Fruit fly (Drosophila melanogaster) whole organism, embryonic: ENCODE data around the gene CG7841.

Source experiments
- Atf-2 ChIP-seq: fragments of 200-800 bp; sonication (Bioruptor generic); optimal IDR thresholded peaks from 2 replicates; lab custom pipeline; 2016; ENCODE audit warnings: missing biosample characterization, missing genetic modification characterization
- CG10267 ChIP-seq: fragments of 200-800 bp; sonication (Bioruptor generic); optimal IDR thresholded peaks from 2 replicates; lab custom pipeline; 2018; ENCODE audit warnings: missing biosample characterization, mild to moderate bottlenecking, missing genetic modification characterization, moderate library complexity
- CG10321 ChIP-seq: fragments of 200-800 bp; sonication (Bioruptor generic); IDR thresholded peaks from 2 replicates; pipeline ENCODE4 v1.3.6; 2022; ENCODE audit warnings: missing biosample characterization, missing genetic modification characterization
- CG10565 ChIP-seq: fragments of 200-800 bp; sonication (Bioruptor generic); optimal IDR thresholded peaks from 3 replicates; lab custom pipeline; 2016; ENCODE audit warnings: missing biosample characterization, mild to moderate bottlenecking, missing genetic modification characterization
- CG11247 ChIP-seq: fragments of 200-800 bp; sonication (Bioruptor generic); IDR thresholded peaks from 2 replicates; pipeline ENCODE4 v1.3.6; 2022; ENCODE audit warnings: missing biosample characterization, missing genetic modification characterization
- CG13287 ChIP-seq: fragments of 200-800 bp; sonication (Bioruptor generic); IDR thresholded peaks from 2 replicates; pipeline ENCODE4 v1.3.6; 2022; ENCODE audit warnings: missing biosample characterization, missing genetic modification characterization; ENCODE audit not compliant: partially characterized antibody
- CG14014 ChIP-seq: fragments of 200-800 bp; sonication (Bioruptor generic); IDR thresholded peaks from 2 replicates; pipeline ENCODE4 v1.3.6; 2022; ENCODE audit warnings: missing biosample characterization, missing genetic modification characterization
- CG14860 ChIP-seq: fragments of 200-800 bp; sonication (Bioruptor generic); IDR thresholded peaks from 3 replicates; pipeline ENCODE4 v1.3.6; 2022; ENCODE audit warnings: missing biosample characterization, missing genetic modification characterization; ENCODE audit not compliant: partially characterized antibody
- CG15479 ChIP-seq: fragments of 200-800 bp; sonication (Bioruptor generic); optimal IDR thresholded peaks from 3 replicates; lab custom pipeline; 2019; ENCODE audit warnings: missing biosample characterization, mild to moderate bottlenecking, missing genetic modification characterization, moderate library complexity
- CG1647 ChIP-seq: fragments of 200-800 bp; sonication (Bioruptor generic); optimal IDR thresholded peaks from 3 replicates; lab custom pipeline; 2016; ENCODE audit warnings: missing biosample characterization, missing genetic modification characterization
- CG17568 ChIP-seq: fragments of 200-800 bp; sonication (Bioruptor generic); optimal IDR thresholded peaks from 2 replicates; lab custom pipeline; 2018; ENCODE audit warnings: missing biosample characterization, mild to moderate bottlenecking, missing genetic modification characterization, moderate library complexity
- CG18764 ChIP-seq: fragments of 200-800 bp; sonication (Bioruptor generic); optimal IDR thresholded peaks from 3 replicates; lab custom pipeline; 2016; ENCODE audit warnings: missing biosample characterization, missing genetic modification characterization
- CG33213 ChIP-seq: fragments of 200-800 bp; sonication (Bioruptor generic); optimal IDR thresholded peaks from 3 replicates; lab custom pipeline; 2016; ENCODE audit warnings: missing biosample characterization, missing genetic modification characterization
- CG4404 ChIP-seq: fragments of 200-800 bp; sonication (Bioruptor generic); IDR thresholded peaks from 2 replicates; pipeline ENCODE4 v1.3.6; 2022; ENCODE audit warnings: missing biosample characterization, missing genetic modification characterization
- CG6272 ChIP-seq: fragments of 200-800 bp; sonication (Bioruptor generic); IDR thresholded peaks from 2 replicates; pipeline ENCODE4 v1.3.6; 2022; ENCODE audit warnings: missing biosample characterization, missing genetic modification characterization
- CG6765 ChIP-seq: fragments of 200-800 bp; sonication (Bioruptor generic); optimal IDR thresholded peaks from 3 replicates; lab custom pipeline; 2017; ENCODE audit warnings: missing biosample characterization, mild to moderate bottlenecking, missing genetic modification characterization
- CG6854 ChIP-seq: fragments of 200-800 bp; sonication (Bioruptor generic); optimal IDR thresholded peaks from 3 replicates; lab custom pipeline; 2017; ENCODE audit warnings: missing biosample characterization, mild to moderate bottlenecking, missing genetic modification characterization
- CG7556 ChIP-seq: fragments of 200-800 bp; sonication (Bioruptor generic); optimal IDR thresholded peaks from 2 replicates; lab custom pipeline; 2017; ENCODE audit warnings: missing biosample characterization, mild to moderate bottlenecking, missing genetic modification characterization
- CG8290 ChIP-seq, 3 experiments: fragments of 200-800 bp; sonication (Bioruptor generic); optimal IDR thresholded peaks; 2 replicates each; lab custom pipeline; 2016 to 2019; ENCODE audit warnings: missing biosample characterization in 3 of 3, missing genetic modification characterization in 3 of 3, mild to moderate bottlenecking in 2 of 3, moderate library complexity in 1 of 3
- CHES-1-like ChIP-seq: fragments of 200-800 bp; sonication (Bioruptor generic); optimal IDR thresholded peaks from 2 replicates; lab custom pipeline; 2016; ENCODE audit warnings: missing biosample characterization, missing genetic modification characterization
- Camta ChIP-seq: fragments of 200-800 bp; sonication (Bioruptor generic); optimal IDR thresholded peaks from 2 replicates; lab custom pipeline; 2016; ENCODE audit warnings: missing biosample characterization, missing genetic modification characterization
- Dll ChIP-seq: fragments of 200-800 bp; sonication (Bioruptor generic); IDR thresholded peaks from 4 replicates; pipeline ENCODE4 v1.3.6; 2022; ENCODE audit warnings: missing biosample characterization, missing genetic modification characterization; ENCODE audit not compliant: partially characterized antibody
- HLH4C ChIP-seq: fragments of 200-800 bp; sonication (Bioruptor generic); IDR thresholded peaks from 3 replicates; pipeline ENCODE4 v1.3.6; 2022; ENCODE audit warnings: missing biosample characterization, missing genetic modification characterization; ENCODE audit not compliant: partially characterized antibody
- HmgZ ChIP-seq: fragments of 200-800 bp; sonication (Bioruptor generic); optimal IDR thresholded peaks from 2 replicates; lab custom pipeline; 2018; ENCODE audit warnings: missing biosample characterization, mild to moderate bottlenecking, missing genetic modification characterization
- Max ChIP-seq: fragments of 200-800 bp; sonication (Bioruptor generic); optimal IDR thresholded peaks from 2 replicates; lab custom pipeline; 2016; ENCODE audit warnings: missing biosample characterization, mild to moderate bottlenecking, missing genetic modification characterization
- NfI ChIP-seq: fragments of 200-800 bp; sonication (Bioruptor generic); optimal IDR thresholded peaks from 3 replicates; lab custom pipeline; 2018; ENCODE audit warnings: missing biosample characterization, mild to moderate bottlenecking, missing genetic modification characterization, moderate library complexity
- Side ChIP-seq: fragments of 200-800 bp; sonication (Bioruptor generic); optimal IDR thresholded peaks from 2 replicates; lab custom pipeline; 2016; ENCODE audit warnings: missing biosample characterization, missing genetic modification characterization
- Taf1 ChIP-seq: fragments of 200-800 bp; sonication (Bioruptor generic); IDR thresholded peaks from 2 replicates; pipeline ENCODE4 v1.3.6; 2022; ENCODE audit warnings: missing biosample characterization, missing genetic modification characterization
- Usf ChIP-seq: fragments of 200-800 bp; sonication (Bioruptor generic); optimal IDR thresholded peaks from 2 replicates; lab custom pipeline; 2017; ENCODE audit warnings: missing genotype, missing biosample characterization, missing genetic modification characterization
- cwo ChIP-seq: fragments of 200-800 bp; sonication (Bioruptor generic); optimal IDR thresholded peaks from 3 replicates; lab custom pipeline; 2017; ENCODE audit warnings: missing biosample characterization, missing genetic modification characterization, mild to moderate bottlenecking, moderate library complexity, missing genetic modification reagents
- danr ChIP-seq: fragments of 200-800 bp; sonication (Bioruptor generic); IDR thresholded peaks from 2 replicates; pipeline ENCODE4 v1.3.6; 2022; ENCODE audit warnings: missing biosample characterization, missing genetic modification characterization
- dimm ChIP-seq: fragments of 200-800 bp; sonication (Bioruptor generic); IDR thresholded peaks from 2 replicates; pipeline ENCODE4 v1.3.6; 2022; ENCODE audit warnings: missing biosample characterization, missing genetic modification characterization
- dmrt99B ChIP-seq: fragments of 200-800 bp; sonication (Bioruptor generic); optimal IDR thresholded peaks from 2 replicates; lab custom pipeline; 2018; ENCODE audit warnings: missing biosample characterization, mild to moderate bottlenecking, missing genetic modification characterization, moderate library complexity
- esg ChIP-seq: fragments of 200-800 bp; sonication (Bioruptor generic); conservative IDR thresholded peaks from 2 replicates; pipeline ENCODE4 v1.3.6; 2022; ENCODE audit warnings: missing biosample characterization, missing genetic modification characterization
- gcm2 ChIP-seq: fragments of 200-800 bp; sonication (Bioruptor generic); optimal IDR thresholded peaks from 2 replicates; lab custom pipeline; 2016; ENCODE audit warnings: missing biosample characterization, missing genetic modification characterization
- ham ChIP-seq: fragments of 200-800 bp; sonication (Bioruptor generic); IDR thresholded peaks from 2 replicates; pipeline ENCODE4 v1.3.6; 2022; ENCODE audit warnings: missing biosample characterization, missing genetic modification characterization
- hbn ChIP-seq: fragments of 200-800 bp; sonication (Bioruptor generic); IDR thresholded peaks from 2 replicates; pipeline ENCODE4 v1.3.6; 2022; ENCODE audit warnings: missing biosample characterization, missing genetic modification characterization; ENCODE audit not compliant: partially characterized antibody
- hkb ChIP-seq, 2 experiments: fragments of 200-800 bp in 1 of 2; fragments of >200 bp in 1 of 2; sonication (Bioruptor generic) in 1 of 2; IDR thresholded peaks in 1 of 2; optimal IDR thresholded peaks in 1 of 2; 2 replicates each; pipeline versions ENCODE4 v1.3.6 to Lab custom; 2017 to 2022; ENCODE audit warnings: missing biosample characterization in 1 of 2, missing genetic modification characterization in 1 of 2
- kah ChIP-seq: fragments of 200-800 bp; sonication (Bioruptor generic); optimal IDR thresholded peaks from 2 replicates; lab custom pipeline; 2018; ENCODE audit warnings: missing biosample characterization, mild to moderate bottlenecking, missing genetic modification characterization
- lola ChIP-seq, 3 experiments: fragments of >200 bp in 2 of 3; fragments of 200-800 bp in 1 of 3; sonication (Bioruptor generic) in 1 of 3; optimal IDR thresholded peaks; 2 replicates each; lab custom pipeline; 2017 to 2019; ENCODE audit warnings: missing biosample characterization in 3 of 3, missing genetic modification characterization in 3 of 3, mild to moderate bottlenecking in 1 of 3, moderate library complexity in 1 of 3
- nau ChIP-seq: fragments of 200-800 bp; sonication (Bioruptor generic); optimal IDR thresholded peaks from 3 replicates; lab custom pipeline; 2017; ENCODE audit warnings: missing biosample characterization, mild to moderate bottlenecking, missing genetic modification characterization, missing genetic modification reagents
- p53 ChIP-seq: fragments of 200-800 bp; sonication (Bioruptor generic); optimal IDR thresholded peaks from 2 replicates; lab custom pipeline; 2016; ENCODE audit warnings: missing biosample characterization, missing genetic modification characterization
- pan ChIP-seq, 4 experiments: fragments of >200 bp in 3 of 4; fragments of 200-800 bp in 1 of 4; sonication (Bioruptor generic) in 1 of 4; optimal IDR thresholded peaks in 3 of 4; IDR thresholded peaks in 1 of 4; 2 replicates each; pipeline versions ENCODE4 v1.3.6 to Lab custom; 2017 to 2022; ENCODE audit warnings: missing biosample characterization in 2 of 4, missing genetic modification characterization in 2 of 4, mixed read lengths in 1 of 4
- pum ChIP-seq: fragments of 200-800 bp; sonication (Bioruptor generic); optimal IDR thresholded peaks from 2 replicates; lab custom pipeline; 2016; ENCODE audit warnings: missing biosample characterization, missing genetic modification characterization
- rib ChIP-seq: fragments of 200-800 bp; sonication (Bioruptor generic); IDR thresholded peaks from 2 replicates; pipeline ENCODE4 v1.3.6; 2022; ENCODE audit warnings: missing biosample characterization, missing genetic modification characterization
- scrt ChIP-seq: fragments of 200-800 bp; sonication (Bioruptor generic); optimal IDR thresholded peaks from 2 replicates; lab custom pipeline; 2018; ENCODE audit warnings: missing biosample characterization, mild to moderate bottlenecking, missing genetic modification characterization, moderate library complexity
- sens ChIP-seq: fragments of 200-800 bp; sonication (Bioruptor generic); peaks from one replicate; lab custom pipeline; 2016; ENCODE audit warnings: missing biosample characterization, missing genetic modification characterization
- tna ChIP-seq: fragments of 200-800 bp; sonication (Bioruptor generic); IDR thresholded peaks from 2 replicates; pipeline ENCODE4 v1.3.6; 2022; ENCODE audit warnings: missing biosample characterization, missing genetic modification characterization; ENCODE audit not compliant: partially characterized antibody
- usp ChIP-seq: fragments of >200 bp; optimal IDR thresholded peaks from 2 replicates; lab custom pipeline; 2017; ENCODE audit warnings: missing biosample characterization, missing genetic modification characterization

Gene CG7841

dm6 chr3L:15514405-15514804, 6.4 kb upstream of the CG7841 start:
- TF ChIP-seq gcm2 (GFP tag; lab: Kevin White, UChicago) (no peak), CG6272 (no peak), CG1647 (GFP tag; lab: Kevin White, UChicago) (no peak), p53 (GFP tag; lab: Kevin White, UChicago) (no peak), rib (peak; percentile 87), CG18764 (GFP tag; lab: Kevin White, UChicago) (no peak), nau (GFP tag; lab: Kevin White, UChicago) (no peak), CHES-1-like (GFP tag; lab: Kevin White, UChicago) (peak; percentile 60), CG6854 (no peak), hkb (optimal IDR thresholded peaks at IDR 0.05; lab: Kevin White, UChicago) (no peak), hkb (GFP tag; IDR thresholded peaks at IDR 0.05; lab: Robert Waterston, UW) (0 out of 2 replicates have a peak, but pooled peaks have one; percentile 10), CG11247 (no peak), Dll (GFP tag; lab: Robert Waterston, UW) (peak; percentile 61), CG15479 (GFP tag; lab: Kevin White, UChicago) (no peak), scrt (GFP tag; lab: Kevin White, UChicago) (peak; percentile 21), Atf-2 (GFP tag; lab: Kevin White, UChicago) (no peak), CG10565 (GFP tag; lab: Kevin White, UChicago) (no peak), CG8290 (GFP tag; optimal IDR thresholded peaks at IDR 0.05; lab: Kevin White, UChicago) (peak; percentile 6), CG8290 (tag; optimal IDR thresholded peaks at IDR 0.05; lab: Kevin White, UChicago) (peak in 1 of 2 experiments; percentile 19), CG17568 (GFP tag; lab: Kevin White, UChicago) (no peak), tna (GFP tag; lab: Robert Waterston, UW) (peak; percentile 11; the same call in 1 of the 2 replicates), CG14014 (GFP tag; lab: Robert Waterston, UW) (peak; percentile 20; the same call in 1 of the 2 replicates), sens (GFP tag; lab: Kevin White, UChicago) (peak; percentile 61), cwo (GFP tag; lab: Kevin White, UChicago) (peak; percentile 50), Camta (GFP tag; lab: Kevin White, UChicago) (no peak), dmrt99B (tag; lab: Kevin White, UChicago) (no peak), Usf (GFP tag; lab: Kevin White, UChicago) (no peak), Max (peak; percentile 35), HLH4C (GFP tag; lab: Robert Waterston, UW) (0 out of 3 replicates have a peak, but pooled peaks have one; percentile 7), lola (GFP tag; optimal IDR thresholded peaks at IDR 0.05; lab: Kevin White, UChicago) (no peak), NfI (no peak), dimm (GFP tag; lab: Robert Waterston, UW) (no peak), HmgZ (tag; lab: Kevin White, UChicago) (peak; percentile 9), Taf1 (GFP tag; lab: Robert Waterston, UW) (no peak), danr (GFP tag; lab: Robert Waterston, UW) (no peak), Side (peak; percentile 11), pan (optimal IDR thresholded peaks at IDR 0.05; lab: Kevin White, UChicago) (no peak), pan (GFP tag; optimal IDR thresholded peaks at IDR 0.05 in 1 of 2, IDR thresholded peaks at IDR 0.05 in 1 of 2) (no peak), CG4404 (GFP tag; lab: Robert Waterston, UW) (no peak), CG10321 (GFP tag; lab: Robert Waterston, UW) (0 out of 2 replicates have a peak, but pooled peaks have one; percentile 45), hbn (GFP tag; lab: Robert Waterston, UW) (peak; percentile 25; the same call in 1 of the 2 replicates), pum (no peak), CG7556 (GFP tag; lab: Kevin White, UChicago) (peak; percentile 13), esg (GFP tag; lab: Robert Waterston, UW) (no peak), CG14860 (GFP tag; lab: Robert Waterston, UW) (no peak), ham (GFP tag; lab: Robert Waterston, UW) (no peak), kah (GFP tag; lab: Kevin White, UChicago) (no peak), usp (GFP tag; lab: Kevin White, UChicago) (no peak), CG6765 (GFP tag; lab: Kevin White, UChicago) (no peak), CG13287 (GFP tag; lab: Robert Waterston, UW) (peak; percentile 68), CG10267 (no peak), CG33213 (GFP tag; lab: Kevin White, UChicago) (no peak)
